Fruit fly (Drosophila melanogaster): ENCODE results near the gene sloth2.

DNA sequence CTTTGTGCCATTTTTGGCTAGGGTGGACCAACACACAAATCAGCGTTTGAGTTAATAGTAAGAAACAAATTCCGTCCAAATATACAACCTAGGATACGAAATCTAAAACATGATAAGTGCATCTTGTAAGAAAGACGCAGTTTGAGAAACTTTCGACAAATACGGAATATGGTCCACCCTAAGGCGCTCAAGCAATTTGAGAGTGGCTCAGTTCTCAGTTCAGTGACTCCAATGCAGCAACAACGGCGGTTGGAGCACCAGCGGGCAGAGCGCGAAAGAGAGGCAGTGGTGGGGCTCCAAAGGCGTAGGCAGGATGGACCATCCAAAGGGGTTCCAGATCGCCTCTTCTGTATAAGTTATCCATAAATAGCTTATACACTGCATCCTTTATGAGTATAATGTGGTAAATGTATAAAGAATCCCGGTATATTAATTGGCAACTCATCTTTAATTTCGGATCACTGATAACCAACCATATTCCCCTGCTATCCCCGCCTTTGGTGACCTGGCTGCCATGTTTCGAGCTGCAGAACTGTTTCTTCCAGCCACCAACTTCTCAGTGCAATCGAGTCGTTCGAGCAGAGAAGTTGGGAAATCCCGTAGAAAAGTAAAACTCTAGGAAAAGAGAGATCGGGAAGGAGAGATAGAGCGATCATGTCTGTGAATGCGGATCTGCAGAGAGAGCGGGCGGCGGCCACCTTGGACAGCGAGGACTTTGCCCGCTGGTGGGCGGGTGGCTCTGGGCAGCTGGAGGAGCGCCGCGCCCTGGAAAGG lies 41.6 kb upstream of the sloth2 start, which contains the start of gene CG4586:
- TF ChIP-seq slou (GFP tag; optimal IDR thresholded peaks at IDR 0.05) = peak; percentile 75
- TF ChIP-seq Blimp-1 (GFP tag; optimal IDR thresholded peaks at IDR 0.05) = peak; percentile 92
- TF ChIP-seq jigr1 (GFP tag; IDR thresholded peaks at IDR 0.05) = peak; percentile 51; the same call in 1 of the 3 replicates
- TF ChIP-seq Six4 (GFP tag; optimal IDR thresholded peaks at IDR 0.05) = peak; percentile 96
